Worm (Caenorhabditis elegans) whole organism, L4 larva: ENCODE measurements around the gene ins-11.

Experiments
- T20F7.1 ChIP-seq: fragments of 200-800 bp; sonication (Bioruptor generic); optimal IDR thresholded peaks from 2 replicates; lab custom pipeline; 2018; ENCODE audit warnings: mild to moderate bottlenecking, missing genetic modification characterization, missing compliant biosample characterization
- Y5F2A.4 ChIP-seq: fragments of 200-800 bp; sonication (Bioruptor generic); optimal IDR thresholded peaks from 2 replicates; lab custom pipeline; 2018; ENCODE audit warnings: mild to moderate bottlenecking, missing genetic modification characterization, missing compliant biosample characterization
- ZK337.2 ChIP-seq: fragments of 200-800 bp; sonication (Bioruptor generic); IDR thresholded peaks from 2 replicates; pipeline ENCODE4 v1.3.6; 2022; ENCODE audit warnings: missing genetic modification reagents, missing genetic modification characterization, missing compliant biosample characterization
- ceh-28 ChIP-seq: fragments of 150-350 bp; optimal IDR thresholded peaks from 2 replicates; lab custom pipeline; 2014; ENCODE audit warnings: missing biosample characterization, missing genetic modification reagents, missing genetic modification characterization
- ctbp-1 ChIP-seq: fragments of 200-800 bp; sonication (Bioruptor generic); IDR thresholded peaks from 2 replicates; pipeline ENCODE4 v1.3.6; 2022; ENCODE audit warnings: missing genetic modification reagents, missing genetic modification characterization, missing compliant biosample characterization
- daf-16 ChIP-seq, 3 experiments: sonication (generic microtip); optimal IDR thresholded peaks; 2 replicates each; lab custom pipeline; 2016 to 2017; ENCODE audit warnings: missing genetic modification characterization in 3 of 3, missing genetic modification reagents in 3 of 3, mild to moderate bottlenecking in 2 of 3, missing compliant biosample characterization in 2 of 3, missing biosample characterization in 1 of 3, moderate library complexity in 1 of 3
- dmd-6 ChIP-seq: fragments of 200-800 bp; sonication (Bioruptor generic); IDR thresholded peaks from 2 replicates; pipeline ENCODE4 v1.3.6; 2022; ENCODE audit warnings: missing genetic modification reagents, missing genetic modification characterization, missing compliant biosample characterization
- dpl-1 ChIP-seq: fragments of 150-350 bp; optimal IDR thresholded peaks from 2 replicates; lab custom pipeline; 2014; ENCODE audit warnings: missing biosample characterization, missing genetic modification reagents, missing genetic modification characterization
- dve-1 ChIP-seq: sonication (generic microtip); optimal IDR thresholded peaks from 2 replicates; lab custom pipeline; 2017; ENCODE audit warnings: antibody characterized with exemption, mild to moderate bottlenecking, missing genetic modification characterization, missing compliant biosample characterization; ENCODE audit not compliant: insufficient read depth
- egl-43 ChIP-seq: fragments of 200-800 bp; sonication (Bioruptor generic); IDR thresholded peaks from 2 replicates; pipeline ENCODE4 v1.3.6; 2022; ENCODE audit warnings: missing genetic modification reagents, missing genetic modification characterization, missing compliant biosample characterization
- fkh-10 ChIP-seq: fragments of 150-350 bp; optimal IDR thresholded peaks from 2 replicates; lab custom pipeline; 2014; ENCODE audit warnings: missing biosample characterization, missing genetic modification reagents, missing genetic modification characterization
- gei-8 ChIP-seq: fragments of 200-800 bp; sonication (Bioruptor generic); optimal IDR thresholded peaks from 2 replicates; lab custom pipeline; 2018; ENCODE audit warnings: mild to moderate bottlenecking, missing genetic modification characterization, missing compliant biosample characterization
- hif-1 ChIP-seq, 2 experiments: sonication (generic microtip); optimal IDR thresholded peaks; 2 replicates each; lab custom pipeline; 2016 to 2017; ENCODE audit warnings: missing compliant biosample characterization in 2 of 2, missing genetic modification characterization in 2 of 2, missing genetic modification reagents in 2 of 2, missing genotype in 2 of 2, mild to moderate bottlenecking in 1 of 2
- hlh-11 ChIP-seq: fragments of 200-800 bp; sonication (Bioruptor generic); optimal IDR thresholded peaks from 2 replicates; lab custom pipeline; 2018; ENCODE audit warnings: mild to moderate bottlenecking, missing genetic modification characterization, missing compliant biosample characterization
- hlh-30 ChIP-seq: sonication (generic microtip); optimal IDR thresholded peaks from 2 replicates; lab custom pipeline; 2017; ENCODE audit warnings: antibody characterized with exemption, mild to moderate bottlenecking, missing genetic modification characterization, missing compliant biosample characterization; ENCODE audit not compliant: insufficient read depth
- hmg-1.1 ChIP-seq: fragments of 200-800 bp; sonication (Bioruptor generic); IDR thresholded peaks from 2 replicates; pipeline ENCODE4 v1.3.6; 2022; ENCODE audit warnings: missing genetic modification reagents, missing genetic modification characterization, missing compliant biosample characterization
- lim-7 ChIP-seq: fragments of 200-800 bp; sonication (Bioruptor generic); IDR thresholded peaks from 2 replicates; pipeline ENCODE4 v1.3.6; 2022; ENCODE audit warnings: missing genetic modification characterization, missing compliant biosample characterization
- lin-1 ChIP-seq: fragments of 200-800 bp; sonication (Bioruptor generic); IDR thresholded peaks from 2 replicates; pipeline ENCODE4 v1.3.6; 2022; ENCODE audit warnings: missing genetic modification reagents, missing genetic modification characterization, missing compliant biosample characterization
- lin-38 ChIP-seq: fragments of 200-800 bp; sonication (Bioruptor generic); IDR thresholded peaks from 2 replicates; pipeline ENCODE4 v1.3.6; 2022; ENCODE audit warnings: missing genetic modification reagents, missing genetic modification characterization, missing compliant biosample characterization
- lsy-2 ChIP-seq, 2 experiments: fragments of 150-350 bp in 1 of 2; sonication (generic microtip) in 1 of 2; optimal IDR thresholded peaks; 2 replicates each; lab custom pipeline; 2014 to 2017; ENCODE audit warnings: missing biosample characterization in 2 of 2, missing genetic modification characterization in 2 of 2
- mdl-1 ChIP-seq, 2 experiments: fragments of 150-350 bp in 1 of 2; sonication (generic microtip) in 1 of 2; optimal IDR thresholded peaks; 2 replicates each; lab custom pipeline; 2014 to 2017; ENCODE audit warnings: missing biosample characterization in 2 of 2, missing genetic modification characterization in 2 of 2
- mep-1 ChIP-seq: fragments of 150-350 bp; sonication (generic microtip); optimal IDR thresholded peaks from 3 replicates; lab custom pipeline; 2014; ENCODE audit warnings: missing biosample characterization, missing genetic modification characterization
- mes-2 ChIP-seq: sonication (generic microtip); optimal IDR thresholded peaks from 2 replicates; lab custom pipeline; 2016; ENCODE audit warnings: missing genotype, mild to moderate bottlenecking, missing genetic modification characterization, missing compliant biosample characterization; ENCODE audit not compliant: poor library complexity, severe bottlenecking
- mxl-3 ChIP-seq: fragments of 200-800 bp; sonication (Bioruptor generic); optimal IDR thresholded peaks from 2 replicates; lab custom pipeline; 2018; ENCODE audit warnings: mild to moderate bottlenecking, missing genetic modification characterization, missing compliant biosample characterization
- nhr-11 ChIP-seq: fragments of 150-350 bp; optimal IDR thresholded peaks from 2 replicates; lab custom pipeline; 2014; ENCODE audit warnings: missing biosample characterization, missing genetic modification characterization
- nhr-111 ChIP-seq: fragments of 200-800 bp; sonication (Bioruptor generic); optimal IDR thresholded peaks from 2 replicates; lab custom pipeline; 2018; ENCODE audit warnings: mild to moderate bottlenecking, missing genetic modification characterization, missing compliant biosample characterization
- nhr-25 ChIP-seq: sonication (generic microtip); optimal IDR thresholded peaks from 2 replicates; lab custom pipeline; 2017; ENCODE audit warnings: missing genetic modification characterization, mild to moderate bottlenecking, missing compliant biosample characterization, antibody characterized with exemption, moderate library complexity, borderline replicate concordance; ENCODE audit not compliant: insufficient read depth
- nhr-28 ChIP-seq: fragments of 150-350 bp; optimal IDR thresholded peaks from 2 replicates; lab custom pipeline; 2014; ENCODE audit warnings: missing biosample characterization, missing genetic modification characterization
- nhr-42 ChIP-seq: fragments of 200-800 bp; sonication (Bioruptor generic); IDR thresholded peaks from 2 replicates; pipeline ENCODE4 v1.3.6; 2022; ENCODE audit warnings: missing genetic modification characterization, missing compliant biosample characterization
- nhr-6 ChIP-seq: fragments of 150-350 bp; optimal IDR thresholded peaks from 2 replicates; lab custom pipeline; 2014; ENCODE audit warnings: missing biosample characterization, missing genetic modification characterization
- nhr-77 ChIP-seq: fragments of 150-350 bp; optimal IDR thresholded peaks from 2 replicates; lab custom pipeline; 2014; ENCODE audit warnings: missing biosample characterization, missing genetic modification characterization
- pha-4 ChIP-seq, 2 experiments: fragments of 150-350 bp in 1 of 2; fragments of 200-800 bp in 1 of 2; sonication (Bioruptor generic) in 1 of 2; IDR thresholded peaks in 1 of 2; optimal IDR thresholded peaks in 1 of 2; 2 replicates each; pipeline versions ENCODE4 v1.3.6 to Lab custom; 2014 to 2022; ENCODE audit warnings: missing genetic modification characterization in 2 of 2, missing genetic modification reagents in 2 of 2, missing biosample characterization in 1 of 2, missing compliant biosample characterization in 1 of 2
- rbr-2 ChIP-seq: sonication (generic microtip); optimal IDR thresholded peaks from 2 replicates; lab custom pipeline; 2016; ENCODE audit warnings: missing genotype, missing genetic modification characterization, missing compliant biosample characterization
- unc-130 ChIP-seq: sonication (generic microtip); optimal IDR thresholded peaks from 2 replicates; lab custom pipeline; 2016; ENCODE audit warnings: missing genetic modification reagents, missing genetic modification characterization, missing compliant biosample characterization
- unc-62 ChIP-seq, 3 experiments: fragments of 150-350 bp in 1 of 3; sonication (generic microtip); optimal IDR thresholded peaks in 2 of 3; peaks in 1 of 3; 1 replicate in 1 of 3; 2 replicates in 2 of 3; lab custom pipeline; 2014 to 2017; ENCODE audit warnings: missing biosample characterization in 3 of 3, missing genetic modification characterization in 3 of 3, missing genetic modification reagents in 3 of 3, missing genotype in 1 of 3
- ztf-11 ChIP-seq: fragments of 150-350 bp; optimal IDR thresholded peaks from 2 replicates; lab custom pipeline; 2014; ENCODE audit warnings: missing biosample characterization, missing genetic modification characterization
- ztf-7 ChIP-seq: fragments of 150-350 bp; optimal IDR thresholded peaks from 2 replicates; lab custom pipeline; 2014; ENCODE audit warnings: missing biosample characterization, missing genetic modification characterization

The ins-11 gene

ce11 chrII:5591558-5591957, 35.0 kb downstream of the ins-11 start:
- peak in 1 of 2 experiments; percentile 68 for TF ChIP-seq unc-62 (GFP tag; optimal IDR thresholded peaks at IDR 0.05 in 1 of 2; lab: Kevin White, UChicago)
- TF ChIP-seq unc-62 (tag; optimal IDR thresholded peaks at IDR 0.05; lab: Kevin White, UChicago): no peak
- no peak for TF ChIP-seq gei-8 (GFP tag; lab: Kevin White, UChicago)

ce11 chrII:5592857-5593256, 36.3 kb downstream of the ins-11 start:
- TF ChIP-seq T20F7.1 (GFP tag; lab: Kevin White, UChicago): no peak
- TF ChIP-seq nhr-42: no peak
- TF ChIP-seq lim-7 (GFP tag; lab: Robert Waterston, UW): no peak
- no peak for TF ChIP-seq ztf-11
- TF ChIP-seq unc-62 (GFP tag; optimal IDR thresholded peaks at IDR 0.05 in 1 of 2; lab: Kevin White, UChicago): peak in 1 of 2 experiments; percentile 52
- no peak for TF ChIP-seq unc-62 (tag; optimal IDR thresholded peaks at IDR 0.05; lab: Kevin White, UChicago)
- no peak for TF ChIP-seq egl-43 (GFP tag; lab: Robert Waterston, UW)
- no peak for TF ChIP-seq fkh-10 (GFP tag; lab: Kevin White, UChicago)
- no peak for TF ChIP-seq dpl-1 (GFP tag; lab: Kevin White, UChicago)

- TF ChIP-seq nhr-11 (tag; lab: Kevin White, UChicago) (peak; percentile 86), ztf-7 (tag; lab: Kevin White, UChicago) (peak; percentile 49), hlh-30 (peak; percentile 97), nhr-111 (no peak), Y5F2A.4 (GFP tag; lab: Kevin White, UChicago) (no peak), dmd-6 (GFP tag; lab: Robert Waterston, UW) (peak; percentile 39; the same call in 1 of the 2 replicates), mdl-1 (tag; optimal IDR thresholded peaks at IDR 0.05; lab: Kevin White, UChicago) (peak in 1 of 2 experiments; percentile 72), nhr-28 (tag; lab: Kevin White, UChicago) (peak; percentile 68), dpl-1 (GFP tag; lab: Kevin White, UChicago) (peak; percentile 66), pha-4 (GFP tag; IDR thresholded peaks at IDR 0.05; lab: Robert Waterston, UW) (no peak), pha-4 (tag; optimal IDR thresholded peaks at IDR 0.05; lab: Kevin White, UChicago) (peak; percentile 13), nhr-6 (tag; lab: Kevin White, UChicago) (peak; percentile 55), fkh-10 (GFP tag; lab: Kevin White, UChicago) (no peak), nhr-25 (tag; lab: Kevin White, UChicago) (peak; percentile 61), mep-1 (tag; lab: Kevin White, UChicago) (peak; percentile 82), hmg-1.1 (GFP tag; lab: Robert Waterston, UW) (0 out of 2 replicates have a peak, but pooled peaks have one; percentile 36), dve-1 (tag; lab: Kevin White, UChicago) (peak; percentile 81), mxl-3 (GFP tag; lab: Kevin White, UChicago) (peak; percentile 81), ZK337.2 (no peak), lin-1 (GFP tag; lab: Robert Waterston, UW) (no peak), hif-1 (tag; optimal IDR thresholded peaks at IDR 0.05; lab: Kevin White, UChicago) (peak in 1 of 2 experiments; percentile 44), hlh-11 (tag; lab: Kevin White, UChicago) (peak; percentile 85), lsy-2 (tag; optimal IDR thresholded peaks at IDR 0.05; lab: Kevin White, UChicago) (peak; percentile 9 to 80), ctbp-1 (GFP tag; lab: Robert Waterston, UW) (0 out of 2 replicates have a peak, but pooled peaks have one; percentile 18), rbr-2 (tag; lab: Kevin White, UChicago) (peak; percentile 32), ceh-28 (no peak), unc-130 (no peak), mes-2 (tag; lab: Kevin White, UChicago) (peak; percentile 62), T20F7.1 (GFP tag; lab: Kevin White, UChicago) (peak; percentile 41), nhr-77 (tag; lab: Kevin White, UChicago) (peak; percentile 63), daf-16 (GFP tag; optimal IDR thresholded peaks at IDR 0.05; lab: Kevin White, UChicago) (peak in 1 of 2 experiments; percentile 12), daf-16 (tag; optimal IDR thresholded peaks at IDR 0.05; lab: Kevin White, UChicago) (peak; percentile 56), unc-62 (GFP tag; optimal IDR thresholded peaks at IDR 0.05 in 1 of 2; lab: Kevin White, UChicago) (peak in 1 of 2 experiments; percentile 87), unc-62 (tag; optimal IDR thresholded peaks at IDR 0.05; lab: Kevin White, UChicago) (no peak), lin-38 (GFP tag; lab: Robert Waterston, UW) (peak; percentile 75)
Measured at ce11 chrII:5593377-5593932, 36.9 kb downstream of the ins-11 start, which contains the start of gene cdc-14. cdc-14 (minus strand) TSS chrII:5593427.
